Worm (Caenorhabditis elegans) whole organism, L2 larva: Measurements from ENCODE around the gene F38B6.2.

Experiments used
- alr-1 ChIP-seq: fragments of 150-350 bp; optimal IDR thresholded peaks from 2 replicates; lab custom pipeline; 2014; ENCODE audit warnings: missing biosample characterization, missing genetic modification characterization
- aly-2 ChIP-seq: fragments of 150-350 bp; optimal IDR thresholded peaks from 2 replicates; lab custom pipeline; 2014; ENCODE audit warnings: missing biosample characterization, missing genetic modification characterization
- egl-27 ChIP-seq: sonication (generic microtip); optimal IDR thresholded peaks from 3 replicates; lab custom pipeline; 2017; ENCODE audit warnings: missing biosample characterization, missing genetic modification reagents, missing genetic modification characterization
- lin-13 ChIP-seq: fragments of 150-350 bp; optimal IDR thresholded peaks from 2 replicates; lab custom pipeline; 2014; ENCODE audit warnings: missing biosample characterization, missing genetic modification reagents, missing genetic modification characterization
- lin-39 ChIP-seq: fragments of 150-350 bp; optimal IDR thresholded peaks from 2 replicates; lab custom pipeline; 2014; ENCODE audit warnings: missing biosample characterization, missing genetic modification reagents, missing genetic modification characterization
- lsy-2 ChIP-seq, 2 experiments: fragments of 150-350 bp in 1 of 2; sonication (generic microtip) in 1 of 2; optimal IDR thresholded peaks; 2 replicates each; lab custom pipeline; 2014 to 2017; ENCODE audit warnings: missing biosample characterization in 2 of 2, missing genetic modification characterization in 2 of 2
- nhr-11 ChIP-seq: fragments of 150-350 bp; optimal IDR thresholded peaks from 2 replicates; lab custom pipeline; 2014; ENCODE audit warnings: missing biosample characterization, missing genetic modification characterization
- nhr-12 ChIP-seq: fragments of 150-350 bp; optimal IDR thresholded peaks from 2 replicates; lab custom pipeline; 2014; ENCODE audit warnings: missing biosample characterization, missing genetic modification characterization
- nhr-237 ChIP-seq: fragments of 150-350 bp; optimal IDR thresholded peaks from 2 replicates; lab custom pipeline; 2014; ENCODE audit warnings: missing biosample characterization, missing genetic modification characterization
- skn-1 ChIP-seq: sonication (generic microtip); optimal IDR thresholded peaks from 2 replicates; lab custom pipeline; 2017; ENCODE audit warnings: missing biosample characterization, missing genetic modification characterization
- sma-9 ChIP-seq, 2 experiments: fragments of 150-350 bp in 1 of 2; sonication (generic microtip) in 1 of 2; optimal IDR thresholded peaks; 2 replicates each; lab custom pipeline; 2014 to 2016; ENCODE audit warnings: missing genetic modification characterization in 2 of 2, mild to moderate bottlenecking in 1 of 2, missing biosample characterization in 1 of 2, missing compliant biosample characterization in 1 of 2, missing genetic modification reagents in 1 of 2, moderate library complexity in 1 of 2
- ztf-11 ChIP-seq: sonication (generic microtip); optimal IDR thresholded peaks from 2 replicates; lab custom pipeline; 2017; ENCODE audit warnings: missing biosample characterization, missing genetic modification characterization
- ztf-4 ChIP-seq: fragments of 150-350 bp; optimal IDR thresholded peaks from 2 replicates; lab custom pipeline; 2014; ENCODE audit warnings: missing biosample characterization, missing genetic modification characterization

DNA sequence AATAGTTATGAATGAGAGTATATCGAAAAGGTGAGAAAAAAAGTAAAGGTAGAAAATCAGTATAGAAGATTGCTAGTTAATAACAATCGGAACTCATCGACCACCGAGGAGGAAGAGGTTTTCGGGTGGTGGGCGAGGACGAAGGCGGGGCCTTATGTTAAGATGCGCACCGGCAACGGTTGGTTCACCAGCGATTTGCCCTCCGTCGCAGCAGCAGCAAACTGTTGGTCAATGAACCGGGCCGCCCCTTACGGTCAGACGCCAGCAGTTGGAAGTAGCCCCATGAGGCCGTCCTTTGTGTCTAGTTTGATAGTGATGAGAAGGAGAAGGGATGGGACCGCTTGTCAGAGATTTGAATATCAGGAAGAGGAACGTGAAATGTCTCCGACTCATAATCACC is 29.4 kb upstream of the F38B6.2 start, which contains the start of gene nhr-137:
- TF ChIP-seq ztf-4 (tag; lab: Kevin White, UChicago) (no peak), nhr-12 (no peak), lin-39 (no peak), nhr-237 (tag; lab: Kevin White, UChicago) (no peak), sma-9 (GFP tag; optimal IDR thresholded peaks at IDR 0.05; lab: Kevin White, UChicago) (no peak), sma-9 (tag; optimal IDR thresholded peaks at IDR 0.05; lab: Kevin White, UChicago) (no peak), lsy-2 (tag; optimal IDR thresholded peaks at IDR 0.05; lab: Kevin White, UChicago) (no peak), ztf-11 (tag; lab: Kevin White, UChicago) (no peak), lin-13 (GFP tag; lab: Kevin White, UChicago) (no peak), skn-1 (tag; lab: Kevin White, UChicago) (no peak), nhr-11 (no peak), aly-2 (no peak), egl-27 (tag; lab: Kevin White, UChicago) (no peak), alr-1 (tag; lab: Kevin White, UChicago) (no peak)
